Worm (Caenorhabditis elegans): ENCODE results near the gene F22E5.2.

ce11 chrII:2710919-2711318 lies 45.7 kb downstream of the F22E5.2 start, which contains the start of gene T05A8.2:
- no peak for TF ChIP-seq ztf-11 (tag; optimal IDR thresholded peaks at IDR 0.05)
- TF ChIP-seq lin-13 (tag; optimal IDR thresholded peaks at IDR 0.05) = no peak
